Worm (Caenorhabditis elegans) whole organism, midembryonic: ENCODE data around the gene fmo-3.

ENCODE experiments used
- T22C8.4 ChIP-seq: fragments of 200-800 bp; sonication (Bioruptor generic); IDR thresholded peaks from 2 replicates; pipeline ENCODE4 v1.3.6; 2022; ENCODE audit warnings: missing genetic modification characterization, missing compliant biosample characterization
- cog-1 ChIP-seq: sonication (generic microtip); optimal IDR thresholded peaks from 2 replicates; lab custom pipeline; 2016; ENCODE audit warnings: missing genetic modification characterization, missing compliant biosample characterization
- flt-1 ChIP-seq: fragments of 200-800 bp; sonication (Bioruptor generic); IDR thresholded peaks from 2 replicates; pipeline ENCODE4 v1.3.6; 2022; ENCODE audit warnings: missing genetic modification characterization, missing compliant biosample characterization
- klf-2 ChIP-seq: fragments of 200-800 bp; sonication (Bioruptor generic); conservative IDR thresholded peaks from 2 replicates; pipeline ENCODE4 v1.3.6; 2022; ENCODE audit warnings: missing genetic modification reagents, missing genetic modification characterization, missing compliant biosample characterization
- med-1 ChIP-seq: sonication (generic microtip); optimal IDR thresholded peaks from 2 replicates; lab custom pipeline; 2017; ENCODE audit warnings: missing genetic modification characterization, mild to moderate bottlenecking, missing compliant biosample characterization, antibody characterized with exemption, missing genetic modification reagents; ENCODE audit not compliant: insufficient read depth
- ref-1 ChIP-seq: fragments of 200-800 bp; sonication (Bioruptor generic); conservative IDR thresholded peaks from 2 replicates; pipeline ENCODE4 v1.3.6; 2022; ENCODE audit warnings: missing genetic modification reagents, missing genetic modification characterization, missing compliant biosample characterization
- tab-1 ChIP-seq: fragments of 200-800 bp; sonication (Bioruptor generic); IDR thresholded peaks from 2 replicates; pipeline ENCODE4 v1.3.6; 2022; ENCODE audit warnings: missing genetic modification characterization, missing compliant biosample characterization
- ztf-23 ChIP-seq: fragments of 200-800 bp; sonication (Bioruptor generic); IDR thresholded peaks from 2 replicates; pipeline ENCODE4 v1.3.6; 2022; ENCODE audit warnings: missing genetic modification reagents, missing genetic modification characterization, missing compliant biosample characterization
- ztf-29 ChIP-seq: fragments of 200-800 bp; sonication (Bioruptor generic); IDR thresholded peaks from 2 replicates; pipeline ENCODE4 v1.3.6; 2022; ENCODE audit warnings: missing genetic modification reagents, missing genetic modification characterization, missing compliant biosample characterization

DNA sequence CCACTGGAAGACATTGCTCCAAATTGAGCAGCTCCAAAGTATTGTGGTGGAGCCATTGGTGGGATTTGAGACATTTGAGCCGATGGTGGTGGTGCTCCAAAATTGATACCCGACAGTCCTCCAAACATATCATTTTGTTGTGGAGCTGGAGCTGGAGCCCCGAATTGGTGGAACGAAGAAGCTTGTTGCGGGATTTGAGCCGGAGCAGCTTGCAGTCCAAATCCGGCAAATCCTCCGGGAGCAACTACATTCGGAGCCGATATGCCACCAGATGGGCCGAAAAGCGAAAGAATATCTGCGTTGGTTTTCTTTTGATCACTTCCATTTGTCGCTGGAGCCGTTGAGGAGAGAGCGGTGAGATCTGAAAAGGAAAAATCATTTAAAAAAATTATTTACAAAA is 43.6 kb downstream of the fmo-3 start:
- no peak for TF ChIP-seq flt-1 (GFP tag; lab: Robert Waterston, UW)
- TF ChIP-seq T22C8.4 (GFP tag; lab: Robert Waterston, UW), result no peak
- TF ChIP-seq cog-1 (tag; lab: Kevin White, UChicago), result no peak
- TF ChIP-seq klf-2, result no peak
- no peak for TF ChIP-seq ztf-23 (GFP tag; lab: Robert Waterston, UW)
- no peak for TF ChIP-seq med-1 (GFP tag; lab: Kevin White, UChicago)
- TF ChIP-seq ref-1 (GFP tag; lab: Robert Waterston, UW), result no peak
- TF ChIP-seq ztf-29 (GFP tag; lab: Robert Waterston, UW), result no peak
- TF ChIP-seq tab-1, result no peak
